Worm (Caenorhabditis elegans) whole organism, L3 larva: ENCODE data around the gene T25B9.3.

Source experiments
- ZK546.5 ChIP-seq: sonication (generic microtip); optimal IDR thresholded peaks from 2 replicates; lab custom pipeline; 2017; ENCODE audit warnings: missing biosample characterization, missing genetic modification characterization
- egl-5 ChIP-seq: fragments of 150-350 bp; optimal IDR thresholded peaks from 2 replicates; lab custom pipeline; 2017; ENCODE audit warnings: missing biosample characterization, missing genetic modification reagents, missing genetic modification characterization, inconsistent platforms
- elt-1 ChIP-seq: fragments of 150-350 bp; optimal IDR thresholded peaks from 2 replicates; lab custom pipeline; 2014; ENCODE audit warnings: missing biosample characterization, missing genetic modification characterization
- lin-39 ChIP-seq: fragments of 150-350 bp; optimal IDR thresholded peaks from 2 replicates; lab custom pipeline; 2018; ENCODE audit warnings: missing biosample characterization, missing genetic modification reagents, missing genetic modification characterization
- lsy-12 ChIP-seq: sonication (generic microtip); optimal IDR thresholded peaks from 2 replicates; lab custom pipeline; 2016; ENCODE audit warnings: mild to moderate bottlenecking, missing genetic modification characterization, missing compliant biosample characterization

DNA sequence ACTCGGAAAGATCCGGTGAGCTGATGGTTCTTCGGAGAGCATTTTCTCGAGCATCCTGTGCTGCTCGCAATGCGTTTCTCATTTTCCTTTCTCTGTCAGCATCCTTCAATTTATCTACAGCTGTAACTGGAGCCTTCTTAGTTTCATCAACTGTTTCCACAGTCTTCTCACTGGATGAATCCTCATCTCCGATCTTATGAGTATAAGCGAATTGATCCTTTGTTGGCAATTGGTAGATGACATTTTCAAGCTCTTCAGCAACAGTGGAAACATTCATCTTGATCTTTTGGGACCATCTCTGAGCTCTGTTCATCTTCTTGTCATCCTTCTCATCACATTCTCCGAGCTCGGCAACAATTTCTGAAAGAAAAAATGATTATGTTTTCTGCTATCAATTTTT, 34.8 kb downstream of the T25B9.3 start:
- no peak for TF ChIP-seq elt-1 (tag; lab: Kevin White, UChicago)
- no peak for TF ChIP-seq lin-39
- TF ChIP-seq lsy-12 (tag; lab: Kevin White, UChicago), result no peak
- no peak for TF ChIP-seq ZK546.5 (tag; lab: Kevin White, UChicago)
- TF ChIP-seq egl-5 (tag; lab: Kevin White, UChicago), result no peak
